Fruit fly (Drosophila melanogaster) whole organism, wandering third instar larva: ENCODE measurements around the gene CG33080.

Experiments used
- Hnf4 ChIP-seq: fragments of 200-800 bp; sonication (Bioruptor generic); optimal IDR thresholded peaks from 2 replicates; lab custom pipeline; 2016; ENCODE audit warnings: missing biosample characterization, mild to moderate bottlenecking, missing genetic modification characterization
- ey ChIP-seq: fragments of 200-800 bp; sonication (Bioruptor generic); optimal IDR thresholded peaks from 2 replicates; lab custom pipeline; 2016; ENCODE audit warnings: missing biosample characterization, missing genetic modification characterization
- usp ChIP-seq: fragments of >200 bp; optimal IDR thresholded peaks from 2 replicates; lab custom pipeline; 2017; ENCODE audit warnings: missing biosample characterization, missing genetic modification characterization

DNA sequence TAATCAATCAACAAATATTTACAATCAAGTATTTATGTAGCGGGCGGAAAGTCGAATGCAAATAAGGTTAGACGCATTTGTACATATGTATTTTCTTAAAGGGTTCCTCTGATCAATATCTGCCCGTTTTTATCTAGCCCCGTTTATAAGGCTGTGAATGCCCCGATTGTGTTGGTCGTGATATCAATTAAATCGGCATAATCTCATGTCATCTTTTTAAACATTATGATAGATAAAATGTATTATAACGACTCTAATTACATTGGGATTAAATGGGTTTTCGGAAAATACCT lies 39.5 kb downstream of the CG33080 start:
- TF ChIP-seq Hnf4 (GFP tag; lab: Kevin White, UChicago) = no peak
- TF ChIP-seq ey (GFP tag; lab: Kevin White, UChicago) = no peak
- TF ChIP-seq usp = no peak
